Fruit fly (Drosophila melanogaster) whole organism, wandering third instar larva: ENCODE results near the gene CG14074.

ENCODE experiments used
- Abd-B ChIP-seq: fragments of >200 bp; optimal IDR thresholded peaks from 2 replicates; lab custom pipeline; 2017; ENCODE audit warnings: missing biosample characterization, missing genetic modification characterization
- CG32264 ChIP-seq: fragments of 200-800 bp; sonication (Bioruptor generic); optimal IDR thresholded peaks from 2 replicates; lab custom pipeline; 2016; ENCODE audit warnings: missing biosample characterization, missing genetic modification characterization
- CG9705 ChIP-seq: fragments of 200-800 bp; sonication (Bioruptor generic); optimal IDR thresholded peaks from 2 replicates; lab custom pipeline; 2018; ENCODE audit warnings: missing biosample characterization, mild to moderate bottlenecking, missing genetic modification characterization
- CrebA ChIP-seq: fragments of 200-800 bp; sonication (Bioruptor generic); optimal IDR thresholded peaks from 2 replicates; lab custom pipeline; 2016; ENCODE audit warnings: missing biosample characterization, mild to moderate bottlenecking, missing genetic modification characterization, borderline replicate concordance
- Dfd ChIP-seq: fragments of >200 bp; optimal IDR thresholded peaks from 2 replicates; lab custom pipeline; 2017; ENCODE audit warnings: missing biosample characterization, missing genetic modification characterization
- Dif ChIP-seq: fragments of 200-275, 200-300 bp; sonication (Bioruptor generic); optimal IDR thresholded peaks from 2 replicates; lab custom pipeline; 2018; ENCODE audit warnings: missing biosample characterization, missing genetic modification characterization; ENCODE audit not compliant: partially characterized antibody
- GATAd ChIP-seq: sonication (Bioruptor generic); optimal IDR thresholded peaks from 2 replicates; lab custom pipeline; 2016; ENCODE audit warnings: missing biosample characterization, missing genetic modification characterization
- HLH106 ChIP-seq: fragments of 200-800 bp; optimal IDR thresholded peaks from 3 replicates; lab custom pipeline; 2019; ENCODE audit warnings: missing biosample characterization, mild to moderate bottlenecking, missing genetic modification characterization, moderate library complexity
- Hnf4 ChIP-seq: fragments of 200-800 bp; sonication (Bioruptor generic); optimal IDR thresholded peaks from 2 replicates; lab custom pipeline; 2016; ENCODE audit warnings: missing biosample characterization, mild to moderate bottlenecking, missing genetic modification characterization
- Hr78 ChIP-seq: fragments of >200 bp; optimal IDR thresholded peaks from 2 replicates; lab custom pipeline; 2017; ENCODE audit warnings: missing biosample characterization, missing genetic modification characterization
- Hr83 ChIP-seq: fragments of 200-300 bp; sonication (Bioruptor generic); optimal IDR thresholded peaks from 2 replicates; lab custom pipeline; 2016; ENCODE audit warnings: missing biosample characterization, mild to moderate bottlenecking, missing genetic modification characterization, moderate library complexity; ENCODE audit not compliant: poor library complexity, severe bottlenecking
- Jra ChIP-seq: sonication (Bioruptor generic); optimal IDR thresholded peaks from 2 replicates; lab custom pipeline; 2016; ENCODE audit warnings: missing biosample characterization, missing genetic modification characterization
- Mio ChIP-seq: sonication (Bioruptor generic); optimal IDR thresholded peaks from 2 replicates; lab custom pipeline; 2016; ENCODE audit warnings: missing biosample characterization, missing genetic modification characterization
- Myc ChIP-seq: fragments of >200 bp; optimal IDR thresholded peaks from 2 replicates; lab custom pipeline; 2017
- N ChIP-seq: fragments of >200 bp; optimal IDR thresholded peaks from 2 replicates; lab custom pipeline; 2018; ENCODE audit warnings: missing biosample characterization, missing external identifiers, missing genetic modification characterization
- OdsH ChIP-seq: fragments of 200-800 bp; sonication (Bioruptor generic); optimal IDR thresholded peaks from 2 replicates; lab custom pipeline; 2016; ENCODE audit warnings: missing biosample characterization, mild to moderate bottlenecking, missing genetic modification characterization
- Rel ChIP-seq, 2 experiments: fragments of 200-800 bp; sonication (Bioruptor generic) in 1 of 2; optimal IDR thresholded peaks; 2 replicates in 1 of 2; 3 replicates in 1 of 2; lab custom pipeline; 2016 to 2019; ENCODE audit warnings: mild to moderate bottlenecking in 2 of 2, missing biosample characterization in 2 of 2, missing genetic modification characterization in 2 of 2, moderate library complexity in 1 of 2
- Sp1 ChIP-seq: fragments of 200-800 bp; sonication (Bioruptor generic); optimal IDR thresholded peaks from 3 replicates; lab custom pipeline; 2019; ENCODE audit warnings: missing biosample characterization, mild to moderate bottlenecking, missing genetic modification characterization, moderate library complexity
- Vsx2 ChIP-seq: fragments of 200-300, 225-300 bp; sonication (Bioruptor generic); optimal IDR thresholded peaks from 2 replicates; lab custom pipeline; 2018; ENCODE audit warnings: missing biosample characterization, missing genetic modification characterization; ENCODE audit not compliant: partially characterized antibody
- br ChIP-seq: fragments of 200-800 bp; sonication (Bioruptor generic); optimal IDR thresholded peaks from 2 replicates; lab custom pipeline; 2016; ENCODE audit warnings: missing biosample characterization, missing genetic modification characterization
- dl ChIP-seq, 2 experiments: fragments of 175-275, 200-275 bp in 1 of 2; fragments of 200-275 bp in 1 of 2; sonication (Bioruptor generic); optimal IDR thresholded peaks; lab custom pipeline; 2018; ENCODE audit warnings: mild to moderate bottlenecking in 2 of 2, missing biosample characterization in 2 of 2, missing genetic modification characterization in 2 of 2, moderate library complexity in 2 of 2; ENCODE audit not compliant: partially characterized antibody in 2 of 2, insufficient read depth in 1 of 2
- dmrt93B ChIP-seq: fragments of 200-800 bp; sonication (Bioruptor generic); optimal IDR thresholded peaks from 2 replicates; lab custom pipeline; 2018; ENCODE audit warnings: missing biosample characterization, mild to moderate bottlenecking, missing genetic modification characterization
- dsf ChIP-seq: sonication (Bioruptor generic); optimal IDR thresholded peaks from 2 replicates; lab custom pipeline; 2016; ENCODE audit warnings: missing biosample characterization, missing genetic modification characterization, borderline replicate concordance
- ey ChIP-seq: fragments of 200-800 bp; sonication (Bioruptor generic); optimal IDR thresholded peaks from 2 replicates; lab custom pipeline; 2016; ENCODE audit warnings: missing biosample characterization, missing genetic modification characterization
- foxo ChIP-seq, 2 experiments: fragments of 200-800 bp; sonication (Bioruptor generic); optimal IDR thresholded peaks; 2 replicates in 1 of 2; 3 replicates in 1 of 2; lab custom pipeline; 2016 to 2017; ENCODE audit warnings: missing biosample characterization in 2 of 2, missing genetic modification characterization in 2 of 2
- fru ChIP-seq: fragments of 200-800 bp; sonication (Bioruptor generic); optimal IDR thresholded peaks from 3 replicates; lab custom pipeline; 2016; ENCODE audit warnings: missing biosample characterization, mild to moderate bottlenecking, missing genetic modification characterization
- h ChIP-seq: fragments of 200-800 bp; sonication (Bioruptor generic); optimal IDR thresholded peaks from 3 replicates; lab custom pipeline; 2016; ENCODE audit warnings: missing biosample characterization, mild to moderate bottlenecking, missing genetic modification characterization
- jim ChIP-seq: fragments of 175-275, 200-325 bp; sonication (Bioruptor generic); optimal IDR thresholded peaks from 2 replicates; lab custom pipeline; 2016; ENCODE audit warnings: missing biosample characterization, mild to moderate bottlenecking, missing genetic modification characterization
- lola ChIP-seq: fragments of >200 bp; optimal IDR thresholded peaks from 2 replicates; lab custom pipeline; 2017; ENCODE audit warnings: missing biosample characterization, missing genetic modification characterization
- pan ChIP-seq: fragments of >200 bp; optimal IDR thresholded peaks from 2 replicates; lab custom pipeline; 2017
- psq ChIP-seq: fragments of 200-800 bp; sonication (Bioruptor generic); optimal IDR thresholded peaks from 3 replicates; lab custom pipeline; 2017; ENCODE audit warnings: missing biosample characterization, mild to moderate bottlenecking, missing genetic modification characterization, moderate library complexity
- rgr ChIP-seq: fragments of 200-800 bp; sonication (Bioruptor generic); optimal IDR thresholded peaks from 3 replicates; lab custom pipeline; 2016; ENCODE audit warnings: missing biosample characterization, mild to moderate bottlenecking, missing genetic modification characterization
- sv ChIP-seq: fragments of 200-800 bp; sonication (Bioruptor generic); optimal IDR thresholded peaks from 3 replicates; lab custom pipeline; 2016; ENCODE audit warnings: missing biosample characterization, missing genetic modification characterization
- usp ChIP-seq: fragments of >200 bp; optimal IDR thresholded peaks from 2 replicates; lab custom pipeline; 2017; ENCODE audit warnings: missing biosample characterization, missing genetic modification characterization
- woc ChIP-seq: sonication (Bioruptor generic); optimal IDR thresholded peaks from 2 replicates; lab custom pipeline; 2016; ENCODE audit warnings: missing biosample characterization, mild to moderate bottlenecking, missing genetic modification characterization

CG14074 gene

dm6 chr3L:18842236-18842635, 23.8 kb upstream of the CG14074 start:
- TF ChIP-seq Dfd = no peak
- no peak for TF ChIP-seq fru (GFP tag; lab: Kevin White, UChicago)
- no peak for TF ChIP-seq CG32264
- TF ChIP-seq psq (GFP tag; lab: Kevin White, UChicago) = no peak
- no peak for TF ChIP-seq Hnf4 (GFP tag; lab: Kevin White, UChicago)
- TF ChIP-seq dl (GFP tag; optimal IDR thresholded peaks at IDR 0.05; lab: Kevin White, UChicago; ENCODE audit: insufficient read depth in 1 of 2, partially characterized antibody in 2 of 2) = no peak
- no peak for TF ChIP-seq Rel (GFP tag; optimal IDR thresholded peaks at IDR 0.05; lab: Kevin White, UChicago)
- no peak for TF ChIP-seq Rel (tag; optimal IDR thresholded peaks at IDR 0.05; lab: Kevin White, UChicago)
- no peak for TF ChIP-seq Abd-B (GFP tag; lab: Kevin White, UChicago)
- no peak for TF ChIP-seq Sp1 (GFP tag; lab: Kevin White, UChicago)
- no peak for TF ChIP-seq OdsH (GFP tag; lab: Kevin White, UChicago)
- TF ChIP-seq rgr (GFP tag; lab: Kevin White, UChicago) = no peak
- no peak for TF ChIP-seq Myc (lab: Kevin White, UChicago)
- TF ChIP-seq dsf = no peak

dm6 chr3L:18845833-18846232, 20.2 kb upstream of the CG14074 start:
- no peak for TF ChIP-seq Hr78 (GFP tag; lab: Kevin White, UChicago)
- TF ChIP-seq pan = peak; percentile 8

DNA sequence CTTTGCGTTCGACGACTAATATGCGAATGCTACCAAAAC, 20.0 kb upstream of the CG14074 start, which contains the start of gene Indy:
Gene Indy, minus strand, starts transcription at position 35 of the 39 bp plus-strand sequence.
- no peak for TF ChIP-seq Hr83
- no peak for TF ChIP-seq dl (GFP tag; optimal IDR thresholded peaks at IDR 0.05; lab: Kevin White, UChicago; ENCODE audit: insufficient read depth in 1 of 2, partially characterized antibody in 2 of 2)
- no peak for TF ChIP-seq Rel (GFP tag; optimal IDR thresholded peaks at IDR 0.05; lab: Kevin White, UChicago)
- TF ChIP-seq Rel (tag; optimal IDR thresholded peaks at IDR 0.05; lab: Kevin White, UChicago) = no peak
- TF ChIP-seq sv = no peak
- no peak for TF ChIP-seq GATAd (GFP tag; lab: Kevin White, UChicago)
- TF ChIP-seq psq (GFP tag; lab: Kevin White, UChicago) = no peak
- TF ChIP-seq CG32264 = no peak
- TF ChIP-seq foxo (GFP tag; optimal IDR thresholded peaks at IDR 0.05; lab: Kevin White, UChicago) = no peak
- no peak for TF ChIP-seq Sp1 (GFP tag; lab: Kevin White, UChicago)
- no peak for TF ChIP-seq dmrt93B
- no peak for TF ChIP-seq Vsx2
- no peak for TF ChIP-seq lola (GFP tag; lab: Kevin White, UChicago)
- TF ChIP-seq Mio (GFP tag; lab: Kevin White, UChicago) = no peak
- no peak for TF ChIP-seq Abd-B (GFP tag; lab: Kevin White, UChicago)
- TF ChIP-seq Jra (GFP tag; lab: Kevin White, UChicago) = no peak
- TF ChIP-seq br (GFP tag; lab: Kevin White, UChicago) = no peak
- no peak for TF ChIP-seq Hr78 (GFP tag; lab: Kevin White, UChicago)
- TF ChIP-seq, all 38 proteins: peak for 0

- TF ChIP-seq CG9705 (GFP tag; lab: Kevin White, UChicago) (no peak), psq (GFP tag; lab: Kevin White, UChicago) (no peak), Dif (peak; percentile 70), rgr (GFP tag; lab: Kevin White, UChicago) (no peak), CG32264 (no peak), Vsx2 (no peak), Jra (GFP tag; lab: Kevin White, UChicago) (no peak), Mio (GFP tag; lab: Kevin White, UChicago) (no peak), sv (no peak), Hr78 (GFP tag; lab: Kevin White, UChicago) (no peak), dl (GFP tag; optimal IDR thresholded peaks at IDR 0.05; lab: Kevin White, UChicago; ENCODE audit: insufficient read depth in 1 of 2, partially characterized antibody in 2 of 2) (peak in 1 of 2 experiments; percentile 55), usp (GFP tag; lab: Kevin White, UChicago) (no peak), Myc (lab: Kevin White, UChicago) (no peak), Dfd (no peak), N (GFP tag; lab: Kevin White, UChicago) (no peak), foxo (GFP tag; optimal IDR thresholded peaks at IDR 0.05; lab: Kevin White, UChicago) (no peak), fru (GFP tag; lab: Kevin White, UChicago) (peak; percentile 96), h (GFP tag; lab: Kevin White, UChicago) (no peak), jim (GFP tag; lab: Kevin White, UChicago) (no peak), woc (peak; percentile 2)
These were observed 19.7 kb upstream of the CG14074 start for dm6 chr3L:18846272-18846741.

- TF ChIP-seq Myc (lab: Kevin White, UChicago) (peak; percentile 64), dsf (no peak), Hnf4 (GFP tag; lab: Kevin White, UChicago) (peak; percentile 41), CrebA (GFP tag; lab: Kevin White, UChicago) (peak; percentile 38), h (GFP tag; lab: Kevin White, UChicago) (peak; percentile 45), CG9705 (GFP tag; lab: Kevin White, UChicago) (no peak), fru (GFP tag; lab: Kevin White, UChicago) (peak; percentile 52), ey (GFP tag; lab: Kevin White, UChicago) (peak; percentile 18), pan (no peak), sv (peak; percentile 44), jim (GFP tag; lab: Kevin White, UChicago) (no peak), foxo (GFP tag; optimal IDR thresholded peaks at IDR 0.05; lab: Kevin White, UChicago) (peak in 1 of 2 experiments; percentile 33), HLH106 (tag; lab: Kevin White, UChicago) (no peak), OdsH (GFP tag; lab: Kevin White, UChicago) (no peak)
- TF ChIP-seq, all 38 proteins: peak for 8
These were observed 17.6 kb upstream of the CG14074 start for dm6 chr3L:18848436-18848835.
